Worm (Caenorhabditis elegans) whole organism, L1 larva: ENCODE measurements around the gene mboa-2.
A peak's percentile ranks its signal among the peaks of the same experiment; 100 is the strongest.

Source experiments
- C04F5.9 ChIP-seq: sonication (generic microtip); optimal IDR thresholded peaks from 2 replicates; lab custom pipeline; 2016; ENCODE audit warnings: missing genetic modification characterization, missing compliant biosample characterization
- C16A3.4 ChIP-seq: fragments of 150-350 bp; optimal IDR thresholded peaks from 2 replicates; lab custom pipeline; 2014; ENCODE audit warnings: missing biosample characterization, missing genetic modification characterization
- F16B12.6 ChIP-seq: fragments of 150-350 bp; optimal IDR thresholded peaks from 2 replicates; lab custom pipeline; 2014; ENCODE audit warnings: missing biosample characterization, missing genetic modification characterization
- aha-1 ChIP-seq: fragments of 150-350 bp; optimal IDR thresholded peaks from 2 replicates; lab custom pipeline; 2014; ENCODE audit warnings: missing biosample characterization, missing genetic modification characterization
- alr-1 ChIP-seq: fragments of 200-800 bp; sonication (Bioruptor generic); optimal IDR thresholded peaks from 2 replicates; lab custom pipeline; 2018; ENCODE audit warnings: borderline replicate concordance, mild to moderate bottlenecking, missing genetic modification characterization, missing compliant biosample characterization
- ama-1 ChIP-seq: fragments of 150-350 bp; optimal IDR thresholded peaks from 2 replicates; lab custom pipeline; 2014
- blmp-1 ChIP-seq: fragments of 150-350 bp; optimal IDR thresholded peaks from 2 replicates; lab custom pipeline; 2014; ENCODE audit warnings: missing biosample characterization, missing genetic modification characterization
- ceh-82 ChIP-seq, 3 experiments: fragments of 150-350 bp in 1 of 3; sonication (generic microtip) in 2 of 3; optimal IDR thresholded peaks; 2 replicates each; lab custom pipeline; 2014 to 2017; ENCODE audit warnings: missing biosample characterization in 3 of 3, missing genetic modification characterization in 3 of 3
- ceh-88 ChIP-seq: fragments of 200-800 bp; sonication (Bioruptor generic); IDR thresholded peaks from 2 replicates; pipeline ENCODE4 v1.3.6; 2022; ENCODE audit warnings: missing genetic modification characterization, missing compliant biosample characterization
- efl-1 ChIP-seq, 4 experiments: fragments of 150-350 bp; optimal IDR thresholded peaks in 3 of 4; peaks in 1 of 4; 1 replicate in 1 of 4; 2 replicates in 3 of 4; lab custom pipeline; 2014; ENCODE audit warnings: missing biosample characterization in 2 of 4, missing genetic modification characterization in 2 of 4, missing genetic modification reagents in 2 of 4
- efl-3 ChIP-seq: fragments of 200-800 bp; sonication (Bioruptor generic); optimal IDR thresholded peaks from 2 replicates; lab custom pipeline; 2018; ENCODE audit warnings: mild to moderate bottlenecking, missing genetic modification characterization, missing compliant biosample characterization
- egl-13 ChIP-seq: sonication (generic microtip); optimal IDR thresholded peaks from 2 replicates; lab custom pipeline; 2016; ENCODE audit warnings: missing genotype, missing genetic modification reagents, missing genetic modification characterization, missing compliant biosample characterization
- egl-27 ChIP-seq, 2 experiments: fragments of 150-350 bp in 1 of 2; sonication (generic microtip); optimal IDR thresholded peaks; 3 replicates each; lab custom pipeline; 2017 to 2018; ENCODE audit warnings: missing biosample characterization in 2 of 2, missing genetic modification characterization in 2 of 2, missing genetic modification reagents in 2 of 2
- elt-3 ChIP-seq, 6 experiments: fragments of 150-350 bp in 1 of 6; sonication (generic microtip); optimal IDR thresholded peaks; 2 replicates each; lab custom pipeline; 2017 to 2018; ENCODE audit warnings: missing biosample characterization in 6 of 6, missing genetic modification characterization in 6 of 6, inconsistent platforms in 1 of 6
- ets-5 ChIP-seq: fragments of 200-800 bp; sonication (Bioruptor generic); IDR thresholded peaks from 2 replicates; pipeline ENCODE4 v1.3.6; 2022; ENCODE audit warnings: missing genetic modification characterization, missing compliant biosample characterization
- fkh-10 ChIP-seq: sonication (generic microtip); optimal IDR thresholded peaks from 2 replicates; lab custom pipeline; 2017; ENCODE audit warnings: missing biosample characterization, missing genetic modification reagents, missing genetic modification characterization
- fkh-8 ChIP-seq: sonication (generic microtip); optimal IDR thresholded peaks from 2 replicates; lab custom pipeline; 2016; ENCODE audit warnings: mild to moderate bottlenecking, missing genetic modification characterization, missing compliant biosample characterization
- grh-1 ChIP-seq: fragments of 200-800 bp; sonication (Bioruptor generic); IDR thresholded peaks from 2 replicates; pipeline ENCODE4 v1.3.6; 2022; ENCODE audit warnings: missing genetic modification reagents, missing genetic modification characterization, missing compliant biosample characterization
- jun-1 ChIP-seq: fragments of 150-350 bp; optimal IDR thresholded peaks from 2 replicates; lab custom pipeline; 2014; ENCODE audit warnings: missing biosample characterization, missing genetic modification reagents, missing genetic modification characterization
- lin-13 ChIP-seq: fragments of 150-350 bp; optimal IDR thresholded peaks from 2 replicates; lab custom pipeline; 2014; ENCODE audit warnings: missing biosample characterization, missing genetic modification reagents, missing genetic modification characterization
- lin-35 ChIP-seq, 2 experiments: fragments of 150-350 bp; optimal IDR thresholded peaks; 2 replicates each; lab custom pipeline; 2014; ENCODE audit warnings: missing biosample characterization in 2 of 2, missing genetic modification characterization in 2 of 2, missing genetic modification reagents in 2 of 2
- lin-39 ChIP-seq: fragments of 150-350 bp; optimal IDR thresholded peaks from 2 replicates; lab custom pipeline; 2014; ENCODE audit warnings: missing biosample characterization, missing genetic modification reagents, missing genetic modification characterization
- lsy-2 ChIP-seq, 2 experiments: fragments of 150-350 bp; optimal IDR thresholded peaks; 2 replicates each; lab custom pipeline; 2014; ENCODE audit warnings: missing biosample characterization in 2 of 2, missing genetic modification characterization in 2 of 2
- mef-2 ChIP-seq: fragments of 150-350 bp; optimal IDR thresholded peaks from 2 replicates; lab custom pipeline; 2014; ENCODE audit warnings: missing biosample characterization, missing genetic modification characterization
- mep-1 ChIP-seq: fragments of 150-350 bp; optimal IDR thresholded peaks from 2 replicates; lab custom pipeline; 2014; ENCODE audit warnings: missing biosample characterization, missing genetic modification characterization
- nhr-12 ChIP-seq: sonication (generic microtip); optimal IDR thresholded peaks from 2 replicates; lab custom pipeline; 2017; ENCODE audit warnings: missing biosample characterization, missing genetic modification characterization
- nhr-19 ChIP-seq: fragments of 200-800 bp; sonication (Bioruptor generic); conservative IDR thresholded peaks from 2 replicates; pipeline ENCODE4 v1.3.6; 2022; ENCODE audit warnings: missing genetic modification characterization, missing compliant biosample characterization
- nhr-28 ChIP-seq: fragments of 150-350 bp; optimal IDR thresholded peaks from 2 replicates; lab custom pipeline; 2014; ENCODE audit warnings: missing biosample characterization, missing genetic modification characterization
- nhr-47 ChIP-seq: sonication (generic microtip); optimal IDR thresholded peaks from 2 replicates; lab custom pipeline; 2016; ENCODE audit warnings: mild to moderate bottlenecking, missing genetic modification characterization, moderate library complexity, missing compliant biosample characterization
- nhr-71 ChIP-seq: sonication (generic microtip); optimal IDR thresholded peaks from 2 replicates; lab custom pipeline; 2016; ENCODE audit warnings: mild to moderate bottlenecking, missing genetic modification characterization, moderate library complexity, missing compliant biosample characterization
- nhr-76 ChIP-seq: sonication (generic microtip); optimal IDR thresholded peaks from 2 replicates; lab custom pipeline; 2017; ENCODE audit warnings: missing biosample characterization, missing genetic modification characterization
- nhr-85 ChIP-seq: sonication (generic microtip); peaks from one replicate; lab custom pipeline; 2016; ENCODE audit warnings: missing genetic modification characterization, inconsistent platforms, missing compliant biosample characterization
- nhr-90 ChIP-seq: sonication (generic microtip); optimal IDR thresholded peaks from 2 replicates; lab custom pipeline; 2016; ENCODE audit warnings: mild to moderate bottlenecking, missing genetic modification characterization, missing compliant biosample characterization; ENCODE audit not compliant: poor library complexity
- rnt-1 ChIP-seq: sonication (generic microtip); optimal IDR thresholded peaks from 2 replicates; lab custom pipeline; 2016; ENCODE audit warnings: mild to moderate bottlenecking, missing genetic modification characterization, moderate library complexity, missing compliant biosample characterization
- skn-1 ChIP-seq: fragments of 150-350 bp; optimal IDR thresholded peaks from 2 replicates; lab custom pipeline; 2014; ENCODE audit warnings: missing biosample characterization, missing genetic modification characterization
- snu-23 ChIP-seq: sonication (generic microtip); optimal IDR thresholded peaks from 2 replicates; lab custom pipeline; 2016; ENCODE audit warnings: missing genetic modification characterization, missing compliant biosample characterization
- sup-37 ChIP-seq: fragments of 200-800 bp; sonication (Bioruptor generic); optimal IDR thresholded peaks from 2 replicates; lab custom pipeline; 2018; ENCODE audit warnings: mild to moderate bottlenecking, missing genetic modification characterization, missing compliant biosample characterization
- swsn-7 ChIP-seq: sonication (generic microtip); optimal IDR thresholded peaks from 2 replicates; lab custom pipeline; 2016; ENCODE audit warnings: missing genetic modification characterization, missing compliant biosample characterization
- unc-130 ChIP-seq: fragments of 150-350 bp; optimal IDR thresholded peaks from 2 replicates; lab custom pipeline; 2017; ENCODE audit warnings: missing biosample characterization, missing genetic modification characterization, inconsistent platforms
- unc-30 ChIP-seq: sonication (generic microtip); optimal IDR thresholded peaks from 2 replicates; lab custom pipeline; 2017; ENCODE audit warnings: missing biosample characterization, missing genetic modification characterization
- unc-62 ChIP-seq: fragments of 150-350 bp; optimal IDR thresholded peaks from 2 replicates; lab custom pipeline; 2014; ENCODE audit warnings: missing biosample characterization, missing genetic modification reagents, missing genetic modification characterization
- vab-15 ChIP-seq: sonication (generic microtip); optimal IDR thresholded peaks from 2 replicates; lab custom pipeline; 2017; ENCODE audit warnings: missing genotype, mild to moderate bottlenecking, missing genetic modification characterization, missing compliant biosample characterization
- xbp-1 ChIP-seq: sonication (generic microtip); optimal IDR thresholded peaks from 2 replicates; lab custom pipeline; 2016; ENCODE audit warnings: missing genetic modification characterization, missing compliant biosample characterization
- zip-4 ChIP-seq: fragments of 200-800 bp; sonication (Bioruptor generic); optimal IDR thresholded peaks from 2 replicates; lab custom pipeline; 2018; ENCODE audit warnings: mild to moderate bottlenecking, missing genetic modification characterization, moderate library complexity, missing compliant biosample characterization
- ztf-4 ChIP-seq: fragments of 150-350 bp; optimal IDR thresholded peaks from 2 replicates; lab custom pipeline; 2014; ENCODE audit warnings: missing biosample characterization, missing genetic modification characterization

mboa-2 gene

ce11 chrV:11152333-11152732 lies 30.0 kb upstream of the mboa-2 start, which contains the start of gene srg-39:
TSS of gene srg-39 (minus strand) at chrV:11152433.
- TF ChIP-seq ceh-88 (no peak), grh-1 (GFP tag; lab: Robert Waterston, UW) (no peak), aha-1 (tag; lab: Kevin White, UChicago) (no peak), nhr-76 (tag; lab: Kevin White, UChicago) (no peak), egl-27 (tag; optimal IDR thresholded peaks at IDR 0.05; lab: Kevin White, UChicago) (no peak), efl-3 (GFP tag; lab: Kevin White, UChicago) (no peak), nhr-47 (tag; lab: Kevin White, UChicago) (no peak), lin-13 (GFP tag; lab: Kevin White, UChicago) (no peak), mef-2 (tag; lab: Kevin White, UChicago) (no peak), F16B12.6 (tag; lab: Kevin White, UChicago) (no peak), vab-15 (tag; lab: Kevin White, UChicago) (no peak), zip-4 (GFP tag; lab: Kevin White, UChicago) (no peak)

ce11 chrV:11149405-11149804 lies 27.1 kb upstream of the mboa-2 start, which contains the start of gene T19C4.1:
TSS of gene T19C4.1 (plus strand) at chrV:11149705.
- no peak for TF ChIP-seq nhr-47 (tag; lab: Kevin White, UChicago)
- TF ChIP-seq fkh-10 (GFP tag; lab: Kevin White, UChicago): no peak
- TF ChIP-seq lin-39 (tag; lab: Kevin White, UChicago): no peak
- no peak for TF ChIP-seq sup-37 (GFP tag; lab: Kevin White, UChicago)
- TF ChIP-seq ceh-88: no peak
- no peak for TF ChIP-seq unc-130 (tag; lab: Kevin White, UChicago)
- TF ChIP-seq aha-1 (tag; lab: Kevin White, UChicago): no peak
- TF ChIP-seq ama-1: no peak
- no peak for TF ChIP-seq skn-1 (tag; lab: Kevin White, UChicago)
- no peak for TF ChIP-seq ets-5
- no peak for TF ChIP-seq F16B12.6 (tag; lab: Kevin White, UChicago)
- no peak for TF ChIP-seq xbp-1 (tag; lab: Kevin White, UChicago)
- no peak for TF ChIP-seq blmp-1 (tag; lab: Kevin White, UChicago)
- TF ChIP-seq lin-35 (GFP tag; optimal IDR thresholded peaks at IDR 0.05; lab: Kevin White, UChicago): no peak
- TF ChIP-seq nhr-19: no peak
- no peak for TF ChIP-seq nhr-12
- no peak for TF ChIP-seq mep-1 (tag; lab: Kevin White, UChicago)
- no peak for TF ChIP-seq nhr-28
- TF ChIP-seq swsn-7 (tag; lab: Kevin White, UChicago): no peak

- TF ChIP-seq blmp-1 (tag; lab: Kevin White, UChicago) (peak; percentile 80), mep-1 (tag; lab: Kevin White, UChicago) (peak; percentile 8), C04F5.9 (tag; lab: Kevin White, UChicago) (no peak), ceh-82 (tag; optimal IDR thresholded peaks at IDR 0.05; lab: Kevin White, UChicago) (no peak), jun-1 (tag; lab: Kevin White, UChicago) (no peak), rnt-1 (tag; lab: Kevin White, UChicago) (no peak), nhr-28 (no peak), elt-3 (tag; optimal IDR thresholded peaks at IDR 0.05; lab: Kevin White, UChicago) (peak in 1 of 6 experiments; percentile 48), C16A3.4 (tag; lab: Kevin White, UChicago) (no peak), ceh-88 (no peak), nhr-85 (tag; lab: Kevin White, UChicago) (peak; percentile 79), snu-23 (GFP tag; lab: Kevin White, UChicago) (no peak), unc-30 (tag; lab: Kevin White, UChicago) (no peak), fkh-10 (GFP tag; lab: Kevin White, UChicago) (no peak), unc-62 (GFP tag; lab: Kevin White, UChicago) (no peak)
These were observed 26.7 kb upstream of the mboa-2 start for ce11 chrV:11148971-11149370.

ce11 chrV:11147780-11148144 lies 25.5 kb upstream of the mboa-2 start:
- TF ChIP-seq efl-1 (optimal IDR thresholded peaks at IDR 0.05; lab: Kevin White, UChicago): no peak
- TF ChIP-seq efl-1 (GFP tag; optimal IDR thresholded peaks at IDR 0.05 in 1 of 2; lab: Kevin White, UChicago): peak in 1 of 2 experiments; percentile 76
- TF ChIP-seq F16B12.6 (tag; lab: Kevin White, UChicago): no peak
- TF ChIP-seq elt-3 (tag; optimal IDR thresholded peaks at IDR 0.05; lab: Kevin White, UChicago): peak in 1 of 6 experiments; percentile 76
- TF ChIP-seq ztf-4 (tag; lab: Kevin White, UChicago): peak; percentile 18
- peak in 1 of 2 experiments; percentile 12 for TF ChIP-seq lsy-2 (tag; optimal IDR thresholded peaks at IDR 0.05; lab: Kevin White, UChicago)
- peak; percentile 17 for TF ChIP-seq nhr-90
- TF ChIP-seq jun-1 (tag; lab: Kevin White, UChicago): peak; percentile 9
- TF ChIP-seq egl-13 (tag; lab: Kevin White, UChicago): no peak
- TF ChIP-seq nhr-71 (tag; lab: Kevin White, UChicago): peak; percentile 38
- TF ChIP-seq C16A3.4 (tag; lab: Kevin White, UChicago): no peak
- no peak for TF ChIP-seq alr-1 (tag; lab: Kevin White, UChicago)
- TF ChIP-seq nhr-85 (tag; lab: Kevin White, UChicago): peak; percentile 86
- TF ChIP-seq fkh-8 (tag; lab: Kevin White, UChicago): no peak
- no peak for TF ChIP-seq lin-35 (GFP tag; optimal IDR thresholded peaks at IDR 0.05; lab: Kevin White, UChicago)
